Worm (Caenorhabditis elegans) whole organism, midembryonic: ENCODE results near the gene F26D2.15.

ENCODE experiments used
- T22C8.4 ChIP-seq: fragments of 200-800 bp; sonication (Bioruptor generic); IDR thresholded peaks from 2 replicates; pipeline ENCODE4 v1.3.6; 2022; ENCODE audit warnings: missing genetic modification characterization, missing compliant biosample characterization
- cog-1 ChIP-seq: sonication (generic microtip); optimal IDR thresholded peaks from 2 replicates; lab custom pipeline; 2016; ENCODE audit warnings: missing genetic modification characterization, missing compliant biosample characterization
- flt-1 ChIP-seq: fragments of 200-800 bp; sonication (Bioruptor generic); IDR thresholded peaks from 2 replicates; pipeline ENCODE4 v1.3.6; 2022; ENCODE audit warnings: missing genetic modification characterization, missing compliant biosample characterization
- klf-2 ChIP-seq: fragments of 200-800 bp; sonication (Bioruptor generic); conservative IDR thresholded peaks from 2 replicates; pipeline ENCODE4 v1.3.6; 2022; ENCODE audit warnings: missing genetic modification reagents, missing genetic modification characterization, missing compliant biosample characterization
- med-1 ChIP-seq: sonication (generic microtip); optimal IDR thresholded peaks from 2 replicates; lab custom pipeline; 2017; ENCODE audit warnings: missing genetic modification characterization, mild to moderate bottlenecking, missing compliant biosample characterization, antibody characterized with exemption, missing genetic modification reagents; ENCODE audit not compliant: insufficient read depth
- ref-1 ChIP-seq: fragments of 200-800 bp; sonication (Bioruptor generic); conservative IDR thresholded peaks from 2 replicates; pipeline ENCODE4 v1.3.6; 2022; ENCODE audit warnings: missing genetic modification reagents, missing genetic modification characterization, missing compliant biosample characterization
- tab-1 ChIP-seq: fragments of 200-800 bp; sonication (Bioruptor generic); IDR thresholded peaks from 2 replicates; pipeline ENCODE4 v1.3.6; 2022; ENCODE audit warnings: missing genetic modification characterization, missing compliant biosample characterization
- ztf-23 ChIP-seq: fragments of 200-800 bp; sonication (Bioruptor generic); IDR thresholded peaks from 2 replicates; pipeline ENCODE4 v1.3.6; 2022; ENCODE audit warnings: missing genetic modification reagents, missing genetic modification characterization, missing compliant biosample characterization
- ztf-29 ChIP-seq: fragments of 200-800 bp; sonication (Bioruptor generic); IDR thresholded peaks from 2 replicates; pipeline ENCODE4 v1.3.6; 2022; ENCODE audit warnings: missing genetic modification reagents, missing genetic modification characterization, missing compliant biosample characterization

The F26D2.15 gene

ce11 chrV:16487474-16487873 lies 49.8 kb downstream of the F26D2.15 start, which contains the start of gene Y32B12A.5:
Gene Y32B12A.5, minus strand, starts transcription at chrV:16487574.
- TF ChIP-seq T22C8.4 (GFP tag; lab: Robert Waterston, UW): no peak

- TF ChIP-seq ref-1 (GFP tag; lab: Robert Waterston, UW): no peak
- no peak for TF ChIP-seq ztf-23
- TF ChIP-seq klf-2 (GFP tag; lab: Robert Waterston, UW): no peak
- no peak for TF ChIP-seq flt-1
- TF ChIP-seq T22C8.4 (GFP tag; lab: Robert Waterston, UW): no peak
- TF ChIP-seq med-1 (GFP tag; lab: Kevin White, UChicago): no peak
- TF ChIP-seq cog-1 (tag; lab: Kevin White, UChicago): no peak
- no peak for TF ChIP-seq tab-1 (GFP tag; lab: Robert Waterston, UW)
- TF ChIP-seq ztf-29: no peak
These were observed 50.5 kb downstream of the F26D2.15 start, which contains the start of gene sqst-4 for ce11 chrV:16488172-16488571. Gene sqst-4, plus strand, starts transcription at chrV:16488472.
